Worm (Caenorhabditis elegans): ENCODE results near the gene F26F12.8.

Gene F26F12.8

DNA sequence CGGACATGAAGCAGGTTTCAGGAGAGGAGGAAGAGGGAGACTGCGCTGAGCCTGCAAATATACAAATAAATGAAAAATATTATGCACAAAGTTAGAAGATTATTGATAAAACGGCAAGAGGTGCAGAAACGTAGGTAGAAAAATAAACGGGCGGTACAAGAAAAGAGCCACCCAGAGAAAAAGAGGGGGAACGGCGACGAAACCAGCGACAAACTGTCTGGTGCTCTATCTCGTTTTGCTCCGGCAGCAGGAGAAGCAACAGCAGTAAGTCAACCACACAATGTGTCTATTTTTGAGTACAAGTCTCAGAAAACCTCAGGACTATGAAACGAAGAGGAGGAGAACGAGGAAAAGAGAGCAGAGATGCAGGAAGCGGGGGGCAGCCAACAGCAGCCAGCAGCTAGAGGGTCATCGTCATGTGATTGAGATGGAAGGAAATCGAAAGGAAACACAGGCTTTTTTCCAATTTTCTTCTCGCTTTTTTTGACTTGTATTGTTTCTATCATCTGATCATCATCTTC, 16.6 kb downstream of the F26F12.8 start, which contains the start of gene F26F12.3 (continued):
- TF ChIP-seq nhr-41 (GFP tag; IDR thresholded peaks at IDR 0.05) (no peak), daf-12 (tag; optimal IDR thresholded peaks at IDR 0.05) (no peak), Y75B8A.6 (GFP tag; IDR thresholded peaks at IDR 0.05) (no peak), pha-4 (GFP tag; IDR thresholded peaks at IDR 0.05) (peak; percentile 72), pha-4 (tag; optimal IDR thresholded peaks at IDR 0.05) (no peak), skn-1 (tag; optimal IDR thresholded peaks at IDR 0.05) (no peak), hif-1 (tag; optimal IDR thresholded peaks at IDR 0.05) (peak in 1 of 2 experiments; percentile 64), ama-1 (optimal IDR thresholded peaks at IDR 0.05) (peak; percentile 23), cey-2 (tag; optimal IDR thresholded peaks at IDR 0.05; ENCODE audit: borderline replicate concordance, insufficient read depth) (no peak), unc-130 (GFP tag; optimal IDR thresholded peaks at IDR 0.05) (no peak), zfp-2 (tag; optimal IDR thresholded peaks at IDR 0.05) (no peak), T20F7.1 (GFP tag; optimal IDR thresholded peaks at IDR 0.05) (peak; percentile 10), mdt-29 (GFP tag; IDR thresholded peaks at IDR 0.05) (no peak), nhr-11 (tag; optimal IDR thresholded peaks at IDR 0.05) (peak; percentile 84), daf-16 (GFP tag; optimal IDR thresholded peaks at IDR 0.05) (peak in 1 of 2 experiments; percentile 14), daf-16 (tag; optimal IDR thresholded peaks at IDR 0.05) (peak; percentile 81), dmd-6 (GFP tag; IDR thresholded peaks at IDR 0.05) (peak; percentile 88), snpc-4 (tag; optimal IDR thresholded peaks at IDR 0.05) (no peak), daf-19 (GFP tag; conservative IDR thresholded peaks at IDR 0.05) (no peak), dve-1 (tag; optimal IDR thresholded peaks at IDR 0.05; ENCODE audit: insufficient read depth) (peak; percentile 67), R02D3.7 (tag; optimal IDR thresholded peaks at IDR 0.05) (no peak), ceh-32 (tag; optimal IDR thresholded peaks at IDR 0.05; ENCODE audit: poor library complexity) (no peak), F44E2.7 (GFP tag; IDR thresholded peaks at IDR 0.05) (no peak), zfp-3 (GFP tag; conservative IDR thresholded peaks at IDR 0.05) (0 out of 2 replicates have a peak, but pooled peaks have one; percentile 20), ceh-20 (GFP tag; IDR thresholded peaks at IDR 0.05) (peak; percentile 8; the same call in 1 of the 2 replicates), egl-27 (tag; optimal IDR thresholded peaks at IDR 0.05) (no peak), T26A8.4 (GFP tag; IDR thresholded peaks at IDR 0.05) (no peak), mxl-3 (GFP tag; optimal IDR thresholded peaks at IDR 0.05) (peak; percentile 33), ceh-44 (GFP tag; IDR thresholded peaks at IDR 0.05) (no peak), mdl-1 (tag; optimal IDR thresholded peaks at IDR 0.05) (peak in 1 of 2 experiments; percentile 80), F49E8.2 (tag; optimal IDR thresholded peaks at IDR 0.05; ENCODE audit: borderline replicate concordance) (no peak), hlh-30 (tag; optimal IDR thresholded peaks at IDR 0.05; ENCODE audit: insufficient read depth) (peak; percentile 96), php-3 (GFP tag; IDR thresholded peaks at IDR 0.05) (peak; percentile 34; the same call in 1 of the 2 replicates), ztf-7 (tag; optimal IDR thresholded peaks at IDR 0.05) (peak; percentile 6), arid-1 (GFP tag; conservative IDR thresholded peaks at IDR 0.05) (no peak), ceh-82 (tag; optimal IDR thresholded peaks at IDR 0.05) (no peak), tra-1 (GFP tag; IDR thresholded peaks at IDR 0.05) (0 out of 2 replicates have a peak, but pooled peaks have one; percentile 38), ceh-28 (tag; optimal IDR thresholded peaks at IDR 0.05) (no peak), gei-8 (GFP tag; optimal IDR thresholded peaks at IDR 0.05) (no peak), madf-5 (GFP tag; IDR thresholded peaks at IDR 0.05) (no peak), F26F4.8 (GFP tag; conservative IDR thresholded peaks at IDR 0.05) (no peak), daf-8 (GFP tag; IDR thresholded peaks at IDR 0.05) (no peak), nhr-48 (tag; optimal IDR thresholded peaks at IDR 0.05) (peak; percentile 88), mxl-2 (GFP tag; conservative IDR thresholded peaks at IDR 0.05) (no peak), zip-11 (GFP tag; IDR thresholded peaks at IDR 0.05) (no peak), saeg-2 (GFP tag; IDR thresholded peaks at IDR 0.05) (peak; percentile 58; the same call in 1 of the 2 replicates), Y105C5A.15 (GFP tag; IDR thresholded peaks at IDR 0.05) (no peak), ZK546.5 (tag; optimal IDR thresholded peaks at IDR 0.05) (no peak), nhr-111 (GFP tag; optimal IDR thresholded peaks at IDR 0.05) (no peak), tag-97 (GFP tag; IDR thresholded peaks at IDR 0.05) (no peak), attf-4 (tag; optimal IDR thresholded peaks at IDR 0.05) (no peak)

All from whole organism, L4 larva.